Worm (Caenorhabditis elegans) whole organism, L4 larva: ENCODE results near the gene eri-5.

Experiments
- F10B5.3 ChIP-seq: sonication (generic microtip); optimal IDR thresholded peaks from 2 replicates; lab custom pipeline; 2016; ENCODE audit warnings: mild to moderate bottlenecking, missing genetic modification characterization, missing compliant biosample characterization
- F44E2.7 ChIP-seq: fragments of 200-800 bp; sonication (Bioruptor generic); IDR thresholded peaks from 2 replicates; pipeline ENCODE4 v2.1.2; 2022; ENCODE audit warnings: missing genetic modification characterization, missing compliant biosample characterization
- F49E8.2 ChIP-seq: sonication (generic microtip); optimal IDR thresholded peaks from 2 replicates; lab custom pipeline; 2016; ENCODE audit warnings: missing compliant biosample characterization, mild to moderate bottlenecking, missing genetic modification characterization, borderline replicate concordance
- R02D3.7 ChIP-seq: fragments of 150-350 bp; sonication (generic microtip); optimal IDR thresholded peaks from 3 replicates; lab custom pipeline; 2014; ENCODE audit warnings: missing biosample characterization, missing genetic modification characterization
- T26A8.4 ChIP-seq: fragments of 200-800 bp; sonication (Bioruptor generic); IDR thresholded peaks from 2 replicates; pipeline ENCODE4 v1.3.6; 2022; ENCODE audit warnings: missing genetic modification characterization, missing compliant biosample characterization
- Y105C5A.15 ChIP-seq: fragments of 200-800 bp; sonication (Bioruptor generic); IDR thresholded peaks from 2 replicates; pipeline ENCODE4 v1.3.6; 2022; ENCODE audit warnings: missing genetic modification characterization, missing compliant biosample characterization
- Y75B8A.6 ChIP-seq: fragments of 200-800 bp; sonication (Bioruptor generic); IDR thresholded peaks from 2 replicates; pipeline ENCODE4 v1.3.6; 2022; ENCODE audit warnings: missing genetic modification reagents, missing genetic modification characterization, missing compliant biosample characterization
- ZK337.2 ChIP-seq: fragments of 200-800 bp; sonication (Bioruptor generic); IDR thresholded peaks from 2 replicates; pipeline ENCODE4 v1.3.6; 2022; ENCODE audit warnings: missing genetic modification reagents, missing genetic modification characterization, missing compliant biosample characterization
- ZK546.5 ChIP-seq, 2 experiments: sonication (generic microtip); optimal IDR thresholded peaks; 2 replicates each; lab custom pipeline; 2017; ENCODE audit warnings: missing biosample characterization in 2 of 2, missing genetic modification characterization in 2 of 2
- aha-1 ChIP-seq: fragments of 150-350 bp; peaks from one replicate; lab custom pipeline; 2014; ENCODE audit warnings: missing biosample characterization, missing genetic modification characterization
- aly-2 ChIP-seq: sonication (generic microtip); optimal IDR thresholded peaks from 2 replicates; lab custom pipeline; 2018; ENCODE audit warnings: missing biosample characterization, missing genetic modification characterization
- ama-1 ChIP-seq: fragments of 150-350 bp; optimal IDR thresholded peaks from 2 replicates; lab custom pipeline; 2014; ENCODE audit warnings: inconsistent platforms, mixed read lengths
- arid-1 ChIP-seq: fragments of 200-800 bp; sonication (Bioruptor generic); conservative IDR thresholded peaks from 2 replicates; pipeline ENCODE4 v1.3.6; 2022; ENCODE audit warnings: missing genetic modification reagents, missing genetic modification characterization, missing compliant biosample characterization
- attf-4 ChIP-seq: sonication (generic microtip); optimal IDR thresholded peaks from 3 replicates; lab custom pipeline; 2017; ENCODE audit warnings: missing biosample characterization, missing genetic modification characterization
- ceh-32 ChIP-seq: sonication (generic microtip); optimal IDR thresholded peaks from 2 replicates; lab custom pipeline; 2016; ENCODE audit warnings: mild to moderate bottlenecking, missing genetic modification characterization, missing compliant biosample characterization; ENCODE audit not compliant: poor library complexity
- ceh-82 ChIP-seq: sonication (generic microtip); optimal IDR thresholded peaks from 2 replicates; lab custom pipeline; 2017; ENCODE audit warnings: missing biosample characterization, missing genetic modification characterization
- cey-2 ChIP-seq: sonication (generic microtip); optimal IDR thresholded peaks from 3 replicates; lab custom pipeline; 2017; ENCODE audit warnings: missing genetic modification characterization, mild to moderate bottlenecking, missing compliant biosample characterization, antibody characterized with exemption, borderline replicate concordance; ENCODE audit not compliant: insufficient read depth
- ctbp-1 ChIP-seq: fragments of 200-800 bp; sonication (Bioruptor generic); IDR thresholded peaks from 2 replicates; pipeline ENCODE4 v1.3.6; 2022; ENCODE audit warnings: missing genetic modification reagents, missing genetic modification characterization, missing compliant biosample characterization
- daf-12 ChIP-seq: fragments of 150-350 bp; optimal IDR thresholded peaks from 2 replicates; lab custom pipeline; 2014; ENCODE audit warnings: missing biosample characterization, missing genetic modification reagents, missing genetic modification characterization
- daf-16 ChIP-seq, 3 experiments: sonication (generic microtip); optimal IDR thresholded peaks; 2 replicates each; lab custom pipeline; 2016 to 2017; ENCODE audit warnings: missing genetic modification characterization in 3 of 3, missing genetic modification reagents in 3 of 3, mild to moderate bottlenecking in 2 of 3, missing compliant biosample characterization in 2 of 3, missing biosample characterization in 1 of 3, moderate library complexity in 1 of 3
- daf-8 ChIP-seq: fragments of 200-800 bp; sonication (Bioruptor generic); IDR thresholded peaks from 2 replicates; pipeline ENCODE4 v1.3.6; 2022; ENCODE audit warnings: missing genetic modification characterization, missing compliant biosample characterization
- dmd-8 ChIP-seq: fragments of 200-800 bp; sonication (Bioruptor generic); IDR thresholded peaks from 2 replicates; pipeline ENCODE4 v1.3.6; 2022; ENCODE audit warnings: missing genetic modification characterization, missing compliant biosample characterization
- dpl-1 ChIP-seq: fragments of 150-350 bp; optimal IDR thresholded peaks from 2 replicates; lab custom pipeline; 2014; ENCODE audit warnings: missing biosample characterization, missing genetic modification reagents, missing genetic modification characterization
- dve-1 ChIP-seq: sonication (generic microtip); optimal IDR thresholded peaks from 2 replicates; lab custom pipeline; 2017; ENCODE audit warnings: antibody characterized with exemption, mild to moderate bottlenecking, missing genetic modification characterization, missing compliant biosample characterization; ENCODE audit not compliant: insufficient read depth
- egl-43 ChIP-seq: fragments of 200-800 bp; sonication (Bioruptor generic); IDR thresholded peaks from 2 replicates; pipeline ENCODE4 v1.3.6; 2022; ENCODE audit warnings: missing genetic modification reagents, missing genetic modification characterization, missing compliant biosample characterization
- hif-1 ChIP-seq, 2 experiments: sonication (generic microtip); optimal IDR thresholded peaks; 2 replicates each; lab custom pipeline; 2016 to 2017; ENCODE audit warnings: missing compliant biosample characterization in 2 of 2, missing genetic modification characterization in 2 of 2, missing genetic modification reagents in 2 of 2, missing genotype in 2 of 2, mild to moderate bottlenecking in 1 of 2
- hlh-30 ChIP-seq: sonication (generic microtip); optimal IDR thresholded peaks from 2 replicates; lab custom pipeline; 2017; ENCODE audit warnings: antibody characterized with exemption, mild to moderate bottlenecking, missing genetic modification characterization, missing compliant biosample characterization; ENCODE audit not compliant: insufficient read depth
- lin-1 ChIP-seq: fragments of 200-800 bp; sonication (Bioruptor generic); IDR thresholded peaks from 2 replicates; pipeline ENCODE4 v1.3.6; 2022; ENCODE audit warnings: missing genetic modification reagents, missing genetic modification characterization, missing compliant biosample characterization
- lin-29 ChIP-seq: fragments of 200-800 bp; sonication (Bioruptor generic); IDR thresholded peaks from 2 replicates; pipeline ENCODE4 v1.3.6; 2022; ENCODE audit warnings: missing genetic modification reagents, missing genetic modification characterization, missing compliant biosample characterization
- lin-38 ChIP-seq: fragments of 200-800 bp; sonication (Bioruptor generic); IDR thresholded peaks from 2 replicates; pipeline ENCODE4 v1.3.6; 2022; ENCODE audit warnings: missing genetic modification reagents, missing genetic modification characterization, missing compliant biosample characterization
- lir-3 ChIP-seq: sonication (generic microtip); optimal IDR thresholded peaks from 2 replicates; lab custom pipeline; 2016; ENCODE audit warnings: mild to moderate bottlenecking, missing genetic modification characterization, missing compliant biosample characterization
- lsy-2 ChIP-seq, 2 experiments: fragments of 150-350 bp in 1 of 2; sonication (generic microtip) in 1 of 2; optimal IDR thresholded peaks; 2 replicates each; lab custom pipeline; 2014 to 2017; ENCODE audit warnings: missing biosample characterization in 2 of 2, missing genetic modification characterization in 2 of 2
- mdl-1 ChIP-seq, 2 experiments: fragments of 150-350 bp in 1 of 2; sonication (generic microtip) in 1 of 2; optimal IDR thresholded peaks; 2 replicates each; lab custom pipeline; 2014 to 2017; ENCODE audit warnings: missing biosample characterization in 2 of 2, missing genetic modification characterization in 2 of 2
- mep-1 ChIP-seq: fragments of 150-350 bp; sonication (generic microtip); optimal IDR thresholded peaks from 3 replicates; lab custom pipeline; 2014; ENCODE audit warnings: missing biosample characterization, missing genetic modification characterization
- mes-2 ChIP-seq: sonication (generic microtip); optimal IDR thresholded peaks from 2 replicates; lab custom pipeline; 2016; ENCODE audit warnings: missing genotype, mild to moderate bottlenecking, missing genetic modification characterization, missing compliant biosample characterization; ENCODE audit not compliant: poor library complexity, severe bottlenecking
- mxl-2 ChIP-seq: fragments of 200-800 bp; sonication (Bioruptor generic); conservative IDR thresholded peaks from 2 replicates; pipeline ENCODE4 v1.3.6; 2022; ENCODE audit warnings: missing genetic modification reagents, missing genetic modification characterization, missing compliant biosample characterization
- nhr-11 ChIP-seq: fragments of 150-350 bp; optimal IDR thresholded peaks from 2 replicates; lab custom pipeline; 2014; ENCODE audit warnings: missing biosample characterization, missing genetic modification characterization
- nhr-28 ChIP-seq: fragments of 150-350 bp; optimal IDR thresholded peaks from 2 replicates; lab custom pipeline; 2014; ENCODE audit warnings: missing biosample characterization, missing genetic modification characterization
- nhr-41 ChIP-seq: fragments of 200-800 bp; sonication (Bioruptor generic); IDR thresholded peaks from 2 replicates; pipeline ENCODE4 v1.3.6; 2022; ENCODE audit warnings: missing genetic modification reagents, missing genetic modification characterization, missing compliant biosample characterization
- nhr-42 ChIP-seq: fragments of 200-800 bp; sonication (Bioruptor generic); IDR thresholded peaks from 2 replicates; pipeline ENCODE4 v1.3.6; 2022; ENCODE audit warnings: missing genetic modification characterization, missing compliant biosample characterization
- pha-4 ChIP-seq, 2 experiments: fragments of 150-350 bp in 1 of 2; fragments of 200-800 bp in 1 of 2; sonication (Bioruptor generic) in 1 of 2; IDR thresholded peaks in 1 of 2; optimal IDR thresholded peaks in 1 of 2; 2 replicates each; pipeline versions ENCODE4 v1.3.6 to Lab custom; 2014 to 2022; ENCODE audit warnings: missing genetic modification characterization in 2 of 2, missing genetic modification reagents in 2 of 2, missing biosample characterization in 1 of 2, missing compliant biosample characterization in 1 of 2
- rbr-2 ChIP-seq: sonication (generic microtip); optimal IDR thresholded peaks from 2 replicates; lab custom pipeline; 2016; ENCODE audit warnings: missing genotype, missing genetic modification characterization, missing compliant biosample characterization
- sdz-12 ChIP-seq: fragments of 200-800 bp; sonication (Bioruptor generic); optimal IDR thresholded peaks from 2 replicates; lab custom pipeline; 2018; ENCODE audit warnings: mild to moderate bottlenecking, missing genetic modification characterization, missing compliant biosample characterization
- set-16 ChIP-seq: fragments of 200-800 bp; sonication (Bioruptor generic); IDR thresholded peaks from 2 replicates; pipeline ENCODE4 v1.3.6; 2022; ENCODE audit warnings: missing genetic modification reagents, missing genetic modification characterization, missing compliant biosample characterization
- snpc-4 ChIP-seq: fragments of 150-350 bp; optimal IDR thresholded peaks from 2 replicates; lab custom pipeline; 2014; ENCODE audit warnings: missing biosample characterization, missing genetic modification characterization
- spr-1 ChIP-seq: sonication (generic microtip); optimal IDR thresholded peaks from 2 replicates; lab custom pipeline; 2016; ENCODE audit warnings: mild to moderate bottlenecking, missing genetic modification characterization, missing compliant biosample characterization
- tag-97 ChIP-seq: fragments of 200-800 bp; sonication (Bioruptor generic); IDR thresholded peaks from 2 replicates; pipeline ENCODE4 v1.3.6; 2022; ENCODE audit warnings: missing genetic modification characterization, missing compliant biosample characterization
- unc-130 ChIP-seq: sonication (generic microtip); optimal IDR thresholded peaks from 2 replicates; lab custom pipeline; 2016; ENCODE audit warnings: missing genetic modification reagents, missing genetic modification characterization, missing compliant biosample characterization
- unc-39 ChIP-seq: sonication (generic microtip); optimal IDR thresholded peaks from 2 replicates; lab custom pipeline; 2017; ENCODE audit warnings: missing biosample characterization, missing genetic modification characterization

The eri-5 gene

DNA sequence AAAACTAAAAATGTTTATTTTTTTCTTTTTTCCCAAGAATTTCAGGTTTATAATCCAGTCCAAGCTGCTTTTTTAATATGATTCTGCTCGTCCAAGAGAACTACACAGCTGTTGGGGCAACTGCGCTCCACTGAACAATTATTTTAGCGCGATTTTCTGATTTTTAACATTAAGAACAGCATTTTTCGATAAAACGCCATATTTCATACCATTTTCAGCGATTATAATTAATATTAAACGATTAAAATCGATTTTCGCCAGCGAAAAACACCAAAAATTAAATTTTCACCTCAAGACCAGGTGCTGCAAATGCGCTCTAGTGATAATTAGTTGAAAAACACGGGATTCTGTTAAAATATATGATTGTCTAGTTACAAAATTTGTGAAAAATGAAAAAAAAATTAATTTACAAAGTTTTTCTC is 359 bp upstream of the eri-5 start (continued):
- TF ChIP-seq egl-43 (no peak), daf-16 (GFP tag; optimal IDR thresholded peaks at IDR 0.05; lab: Kevin White, UChicago) (peak in 1 of 2 experiments; percentile 22), daf-16 (tag; optimal IDR thresholded peaks at IDR 0.05; lab: Kevin White, UChicago) (no peak), lsy-2 (tag; optimal IDR thresholded peaks at IDR 0.05; lab: Kevin White, UChicago) (peak; percentile 26 to 69), mes-2 (tag; lab: Kevin White, UChicago) (peak; percentile 30), sdz-12 (GFP tag; lab: Kevin White, UChicago) (peak; percentile 58), unc-130 (GFP tag; lab: Kevin White, UChicago) (peak; percentile 21), dpl-1 (peak; percentile 36), attf-4 (tag; lab: Kevin White, UChicago) (no peak), ZK337.2 (GFP tag; lab: Robert Waterston, UW) (no peak), rbr-2 (tag; lab: Kevin White, UChicago) (peak; percentile 48), snpc-4 (tag; lab: Kevin White, UChicago) (no peak), ctbp-1 (GFP tag; lab: Robert Waterston, UW) (peak; percentile 45; the same call in 1 of the 2 replicates), mxl-2 (GFP tag; lab: Robert Waterston, UW) (no peak), aly-2 (tag; lab: Kevin White, UChicago) (no peak), ama-1 (no peak), daf-12 (tag; lab: Kevin White, UChicago) (no peak), nhr-42 (GFP tag; lab: Robert Waterston, UW) (peak; percentile 69), spr-1 (tag; lab: Kevin White, UChicago) (peak; percentile 34), arid-1 (peak; percentile 48; the same call in 1 of the 2 replicates), Y105C5A.15 (GFP tag; lab: Robert Waterston, UW) (no peak), lin-38 (GFP tag; lab: Robert Waterston, UW) (peak; percentile 93), set-16 (no peak), dve-1 (tag; lab: Kevin White, UChicago) (peak; percentile 54), R02D3.7 (tag; lab: Kevin White, UChicago) (no peak), aha-1 (no peak), mep-1 (peak; percentile 72), lin-1 (GFP tag; lab: Robert Waterston, UW) (peak; percentile 36; the same call in 1 of the 2 replicates), ZK546.5 (tag; optimal IDR thresholded peaks at IDR 0.05; lab: Kevin White, UChicago) (no peak), F49E8.2 (peak; percentile 57), F10B5.3 (tag; lab: Kevin White, UChicago) (peak; percentile 21), Y75B8A.6 (GFP tag; lab: Robert Waterston, UW) (no peak), dmd-8 (no peak), ceh-32 (no peak), F44E2.7 (no peak), cey-2 (no peak), unc-39 (tag; lab: Kevin White, UChicago) (no peak), nhr-11 (tag; lab: Kevin White, UChicago) (no peak), lir-3 (no peak), hif-1 (tag; optimal IDR thresholded peaks at IDR 0.05; lab: Kevin White, UChicago) (no peak), tag-97 (GFP tag; lab: Robert Waterston, UW) (no peak), mdl-1 (tag; optimal IDR thresholded peaks at IDR 0.05; lab: Kevin White, UChicago) (no peak), ceh-82 (tag; lab: Kevin White, UChicago) (no peak), hlh-30 (peak; percentile 61), pha-4 (GFP tag; IDR thresholded peaks at IDR 0.05; lab: Robert Waterston, UW) (peak; percentile 65; the same call in 1 of the 2 replicates), pha-4 (tag; optimal IDR thresholded peaks at IDR 0.05; lab: Kevin White, UChicago) (no peak), daf-8 (GFP tag; lab: Robert Waterston, UW) (no peak), nhr-28 (no peak), nhr-41 (GFP tag; lab: Robert Waterston, UW) (no peak), lin-29 (GFP tag; lab: Robert Waterston, UW) (peak; percentile 31; the same call in 1 of the 2 replicates), T26A8.4 (GFP tag; lab: Robert Waterston, UW) (peak; percentile 76)
